Worm (Caenorhabditis elegans): Measurements from ENCODE around the gene Y79H2A.2.

ce11 chrIII:12015611-12016010 lies 15.0 kb downstream of the Y79H2A.2 start:
- TF ChIP-seq unc-62 (GFP tag; optimal IDR thresholded peaks at IDR 0.05) (no peak), fos-1 (tag; optimal IDR thresholded peaks at IDR 0.05) (no peak), zag-1 (tag; optimal IDR thresholded peaks at IDR 0.05) (no peak)
